Fruit fly (Drosophila melanogaster): ENCODE measurements around the gene wnd.
A peak's percentile ranks its signal among the peaks of the same experiment; 100 is the strongest.

The wnd gene

DNA sequence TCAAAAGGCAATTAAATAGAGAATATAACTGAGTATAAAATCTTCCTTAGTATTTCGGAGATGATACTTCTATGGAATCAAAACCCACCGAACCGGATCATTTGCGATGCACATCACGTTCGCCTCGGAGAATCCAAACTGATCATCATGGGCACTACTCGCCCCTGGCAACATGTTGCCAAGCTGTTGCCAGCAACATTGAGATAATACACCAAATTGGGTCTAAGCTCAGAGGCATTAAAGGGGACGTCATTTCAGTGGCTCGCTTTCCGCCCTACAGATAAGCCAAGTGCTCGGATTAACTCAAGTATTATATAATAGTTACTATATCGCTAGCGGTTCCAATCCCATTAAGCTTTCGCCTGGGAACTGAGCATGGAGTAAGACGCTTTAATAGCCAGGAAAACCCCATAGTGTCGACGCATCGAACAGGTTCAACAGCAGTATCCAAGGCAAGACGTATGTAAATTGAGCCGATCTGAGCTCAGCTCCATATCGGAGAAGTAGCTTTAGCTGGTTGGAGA lies 29.5 kb downstream of the wnd start, which contains the start of the genes lush and CG9372:
TSS of gene lush (minus strand) at position 117 of the 524 bp plus-strand sequence.
TSS of gene CG9372 (plus strand) at position 235 of the 524 bp plus-strand sequence.
- TF ChIP-seq CG5204 (GFP tag; optimal IDR thresholded peaks at IDR 0.05) (no peak), cnc (optimal IDR thresholded peaks at IDR 0.05) (no peak), bab1 (GFP tag; optimal IDR thresholded peaks at IDR 0.05) (no peak), pad (GFP tag; optimal IDR thresholded peaks at IDR 0.05) (no peak), CG7101 (tag; optimal IDR thresholded peaks at IDR 0.05) (no peak), Hr96 (GFP tag; optimal IDR thresholded peaks at IDR 0.05) (no peak), cic (GFP tag; optimal IDR thresholded peaks at IDR 0.05) (peak; percentile 76), tj (GFP tag; optimal IDR thresholded peaks at IDR 0.05) (no peak), CG11617 (GFP tag; optimal IDR thresholded peaks at IDR 0.05) (no peak), CG12768 (GFP tag; optimal IDR thresholded peaks at IDR 0.05) (peak; percentile 25), CG14711 (tag; optimal IDR thresholded peaks at IDR 0.05) (no peak), Crg-1 (GFP tag; optimal IDR thresholded peaks at IDR 0.05) (no peak), kay (GFP tag; ENCODE audit: borderline replicate concordance) (peak; percentile 57), CG33017 (tag; optimal IDR thresholded peaks at IDR 0.05) (no peak), CG7045 (GFP tag; optimal IDR thresholded peaks at IDR 0.05) (no peak)

DNA sequence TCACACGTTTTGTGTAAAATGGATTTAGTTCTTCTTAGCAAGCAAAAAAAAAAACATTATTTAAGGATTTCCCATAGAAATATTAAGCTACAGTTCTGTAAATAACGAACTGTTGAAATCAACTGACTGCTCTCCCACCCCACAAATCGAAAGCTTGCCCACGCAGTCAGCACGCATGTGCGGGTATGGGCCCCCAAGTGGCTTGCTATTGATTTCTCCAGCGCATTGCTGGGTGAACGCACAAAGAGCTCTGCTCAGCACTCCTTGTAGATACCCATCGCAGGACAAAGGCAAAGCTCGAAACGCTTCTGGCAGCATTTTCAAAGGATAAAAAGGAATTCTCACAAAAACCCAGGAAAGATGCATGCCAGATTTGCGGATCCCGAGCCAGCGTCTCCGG lies 34.2 kb downstream of the wnd start, which contains the start of gene CG9368:
TSS of gene CG9368 (plus strand) at position 221 of the 400 bp plus-strand sequence.
- TF ChIP-seq Hr96 (GFP tag; optimal IDR thresholded peaks at IDR 0.05) (no peak), CG33017 (tag; optimal IDR thresholded peaks at IDR 0.05) (no peak), Mnt (GFP tag; optimal IDR thresholded peaks at IDR 0.05) (no peak), CG11617 (GFP tag; optimal IDR thresholded peaks at IDR 0.05) (no peak), CG7045 (GFP tag; optimal IDR thresholded peaks at IDR 0.05) (no peak), bab1 (GFP tag; optimal IDR thresholded peaks at IDR 0.05) (no peak), ovo (GFP tag; optimal IDR thresholded peaks at IDR 0.05) (no peak), Clk (GFP tag; optimal IDR thresholded peaks at IDR 0.05) (no peak), tj (GFP tag; optimal IDR thresholded peaks at IDR 0.05) (no peak), CG5204 (GFP tag; optimal IDR thresholded peaks at IDR 0.05) (no peak), CG1620 (GFP tag; optimal IDR thresholded peaks at IDR 0.05) (no peak)

DNA sequence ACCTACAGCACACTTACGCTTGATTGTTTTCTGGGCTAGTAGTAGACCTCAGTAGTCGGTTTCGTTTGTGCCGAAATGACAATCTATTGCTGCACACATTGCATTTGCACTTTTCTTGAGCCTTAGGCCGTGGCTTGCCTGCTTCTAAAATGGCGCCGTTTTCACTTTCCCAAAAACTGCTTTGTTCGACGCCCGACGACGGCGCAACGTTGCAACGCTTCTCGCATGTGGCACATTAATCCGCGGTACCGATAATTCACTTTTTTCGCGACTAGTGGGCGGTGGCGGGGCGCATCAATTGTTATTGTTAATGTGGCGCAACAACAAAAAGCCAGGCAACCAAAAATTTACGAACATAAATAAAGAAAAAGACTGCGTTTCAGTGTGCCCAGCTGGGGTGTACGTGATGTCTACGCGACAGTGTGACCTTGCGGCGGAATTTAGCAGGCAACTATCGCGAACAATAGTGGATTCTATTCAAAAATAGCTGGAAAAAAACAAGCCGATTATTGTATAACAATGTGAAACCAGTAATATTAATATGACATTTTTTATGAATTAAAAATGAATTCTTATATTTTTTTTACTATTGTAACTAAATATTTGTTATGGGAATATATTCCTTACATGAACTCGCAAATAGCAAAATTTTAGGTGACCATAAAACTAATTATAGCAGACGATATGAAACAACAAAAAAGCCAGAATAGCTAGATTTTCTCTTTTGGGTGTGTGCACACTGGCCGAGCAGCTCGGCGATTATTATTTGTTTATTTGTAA lies 37.0 kb downstream of the wnd start, which contains the start of the genes ash1 and Taf6:
TSS of gene ash1 (minus strand) at position 387 of the 780 bp plus-strand sequence.
TSS of gene Taf6 (plus strand) at position 720 of the 780 bp plus-strand sequence.
- TF ChIP-seq cnc (optimal IDR thresholded peaks at IDR 0.05): no peak
- TF ChIP-seq Clk (GFP tag; optimal IDR thresholded peaks at IDR 0.05): no peak
- no peak for TF ChIP-seq CG33017 (tag; optimal IDR thresholded peaks at IDR 0.05)
- peak; percentile 26 for TF ChIP-seq Crg-1 (GFP tag; optimal IDR thresholded peaks at IDR 0.05)
- peak; percentile 1 for TF ChIP-seq CG11617 (GFP tag; optimal IDR thresholded peaks at IDR 0.05)
- TF ChIP-seq CG1620 (GFP tag; optimal IDR thresholded peaks at IDR 0.05): peak; percentile 9

DNA sequence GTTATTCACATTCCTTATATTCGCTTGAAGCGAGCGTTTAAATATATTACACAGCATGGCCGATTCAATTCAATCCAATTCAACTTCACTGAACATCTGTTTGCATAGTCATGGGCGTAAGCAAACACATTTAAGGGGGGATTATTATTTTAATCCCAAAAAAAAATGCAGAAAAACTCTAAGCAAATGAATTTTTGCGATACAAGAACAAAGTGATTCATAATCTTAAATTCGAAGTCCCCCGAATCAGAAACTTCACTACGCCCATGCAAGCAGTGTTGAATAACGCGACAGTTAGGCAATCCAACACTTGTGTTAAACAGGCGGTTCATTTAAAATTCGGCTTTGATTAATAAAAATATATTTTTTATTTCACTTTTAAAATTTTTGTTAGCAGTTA lies 45.2 kb downstream of the wnd start, which contains the start of gene CG14100:
TSS of gene CG14100 (minus strand) at position 103 of the 400 bp plus-strand sequence.
- TF ChIP-seq tj (GFP tag; optimal IDR thresholded peaks at IDR 0.05): peak; percentile 98
- peak; percentile 100 for TF ChIP-seq CG7101 (tag; optimal IDR thresholded peaks at IDR 0.05)
- TF ChIP-seq CG5204 (GFP tag; optimal IDR thresholded peaks at IDR 0.05): peak; percentile 100
- TF ChIP-seq CG33017 (tag; optimal IDR thresholded peaks at IDR 0.05): peak; percentile 100
- TF ChIP-seq ovo (GFP tag; optimal IDR thresholded peaks at IDR 0.05): peak; percentile 100
- peak; percentile 98 for TF ChIP-seq cic (GFP tag; optimal IDR thresholded peaks at IDR 0.05)
- peak; percentile 100 for TF ChIP-seq Crg-1 (GFP tag; optimal IDR thresholded peaks at IDR 0.05)
- peak; percentile 100 for TF ChIP-seq CG11617 (GFP tag; optimal IDR thresholded peaks at IDR 0.05)
- TF ChIP-seq CG12768 (GFP tag; optimal IDR thresholded peaks at IDR 0.05): peak; percentile 100
- peak; percentile 100 for TF ChIP-seq Mnt (GFP tag; optimal IDR thresholded peaks at IDR 0.05)
- TF ChIP-seq toe (GFP tag; optimal IDR thresholded peaks at IDR 0.05): peak; percentile 100
- TF ChIP-seq CG14711 (tag; optimal IDR thresholded peaks at IDR 0.05): peak; percentile 100
- peak; percentile 100 for TF ChIP-seq Clk (GFP tag; optimal IDR thresholded peaks at IDR 0.05)
- TF ChIP-seq bab1 (GFP tag; optimal IDR thresholded peaks at IDR 0.05): peak; percentile 100
- TF ChIP-seq CG7045 (GFP tag; optimal IDR thresholded peaks at IDR 0.05): peak; percentile 100
- peak; percentile 98 for TF ChIP-seq pad (GFP tag; optimal IDR thresholded peaks at IDR 0.05)
- peak; percentile 100 for TF ChIP-seq CG1620 (GFP tag; optimal IDR thresholded peaks at IDR 0.05)
- TF ChIP-seq Hr96 (GFP tag; optimal IDR thresholded peaks at IDR 0.05): peak; percentile 100
- no peak for TF ChIP-seq cnc (optimal IDR thresholded peaks at IDR 0.05)
- peak; percentile 100 for TF ChIP-seq kay (GFP tag; ENCODE audit: borderline replicate concordance)

DNA sequence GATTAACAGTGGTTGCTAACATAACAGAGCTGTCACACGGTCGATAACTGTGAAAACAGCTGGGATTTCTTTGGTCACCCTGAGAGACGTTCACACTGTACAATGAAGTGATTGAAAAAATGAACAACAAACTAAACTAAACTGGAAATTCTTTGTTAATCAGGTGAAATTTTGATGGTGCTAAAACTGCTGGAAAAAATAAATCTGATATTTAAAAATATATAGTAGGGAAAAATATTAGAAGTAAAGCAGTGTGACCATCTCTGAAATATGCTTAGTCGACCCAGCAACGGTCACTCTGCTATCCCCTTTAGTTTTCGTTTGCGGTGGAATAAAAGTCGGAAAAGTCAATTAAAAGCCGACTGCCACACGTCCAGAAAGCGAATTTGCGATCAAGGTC lies 49.6 kb downstream of the wnd start, which contains the start of the genes CG9231 and CG9330:
TSS of gene CG9231 (minus strand) at position 25 of the 400 bp plus-strand sequence.
TSS of gene CG9330 (plus strand) at position 275 of the 400 bp plus-strand sequence.
- TF ChIP-seq Clk (GFP tag; optimal IDR thresholded peaks at IDR 0.05) (no peak), CG14711 (tag; optimal IDR thresholded peaks at IDR 0.05) (no peak), Hr96 (GFP tag; optimal IDR thresholded peaks at IDR 0.05) (no peak), Crg-1 (GFP tag; optimal IDR thresholded peaks at IDR 0.05) (no peak), bab1 (GFP tag; optimal IDR thresholded peaks at IDR 0.05) (peak; percentile 72), CG7101 (tag; optimal IDR thresholded peaks at IDR 0.05) (peak; percentile 33), CG1620 (GFP tag; optimal IDR thresholded peaks at IDR 0.05) (peak; percentile 14), Mnt (GFP tag; optimal IDR thresholded peaks at IDR 0.05) (peak; percentile 45), tj (GFP tag; optimal IDR thresholded peaks at IDR 0.05) (peak; percentile 28), CG11617 (GFP tag; optimal IDR thresholded peaks at IDR 0.05) (peak; percentile 15), pad (GFP tag; optimal IDR thresholded peaks at IDR 0.05) (no peak), CG7045 (GFP tag; optimal IDR thresholded peaks at IDR 0.05) (no peak), cic (GFP tag; optimal IDR thresholded peaks at IDR 0.05) (no peak), cnc (optimal IDR thresholded peaks at IDR 0.05) (no peak), CG12768 (GFP tag; optimal IDR thresholded peaks at IDR 0.05) (no peak), kay (GFP tag; ENCODE audit: borderline replicate concordance) (no peak), ovo (GFP tag; optimal IDR thresholded peaks at IDR 0.05) (no peak), CG5204 (GFP tag; optimal IDR thresholded peaks at IDR 0.05) (peak; percentile 38), CG33017 (tag; optimal IDR thresholded peaks at IDR 0.05) (peak; percentile 46), toe (GFP tag; optimal IDR thresholded peaks at IDR 0.05) (peak; percentile 10)
